Worm (Caenorhabditis elegans) whole organism, young adult: ENCODE results near the gene F11A10.6.

Experiments used
- B0019.2 ChIP-seq: fragments of 200-800 bp; sonication (Bioruptor generic); conservative IDR thresholded peaks from 2 replicates; pipeline ENCODE4 v1.3.6; 2022; ENCODE audit warnings: missing genetic modification reagents, missing genetic modification characterization, missing compliant biosample characterization
- B0336.3 ChIP-seq: fragments of 200-800 bp; sonication (Bioruptor generic); IDR thresholded peaks from 2 replicates; pipeline ENCODE4 v1.3.6; 2022; ENCODE audit warnings: missing genetic modification characterization, missing compliant biosample characterization
- C17E4.6 ChIP-seq: fragments of 200-800 bp; sonication (Bioruptor generic); IDR thresholded peaks from 2 replicates; pipeline ENCODE4 v1.3.6; 2022; ENCODE audit warnings: missing genetic modification reagents, missing genetic modification characterization, missing compliant biosample characterization
- F10E7.11 ChIP-seq: sonication (generic microtip); optimal IDR thresholded peaks from 2 replicates; lab custom pipeline; 2017; ENCODE audit warnings: mild to moderate bottlenecking, missing genetic modification characterization, moderate library complexity, missing compliant biosample characterization
- F22D6.2 ChIP-seq: sonication (generic microtip); optimal IDR thresholded peaks from 2 replicates; lab custom pipeline; 2016; ENCODE audit warnings: mild to moderate bottlenecking, missing genetic modification characterization, missing compliant biosample characterization
- F23B12.7 ChIP-seq: sonication (generic microtip); optimal IDR thresholded peaks from 2 replicates; lab custom pipeline; 2017; ENCODE audit warnings: missing genetic modification characterization, mild to moderate bottlenecking, missing compliant biosample characterization, antibody characterized with exemption, moderate library complexity; ENCODE audit not compliant: insufficient read depth
- F49E8.2 ChIP-seq: sonication (generic microtip); optimal IDR thresholded peaks from 3 replicates; lab custom pipeline; 2017; ENCODE audit warnings: missing genetic modification characterization, mild to moderate bottlenecking, missing compliant biosample characterization, antibody characterized with exemption, moderate library complexity; ENCODE audit not compliant: insufficient read depth
- F55B11.4 ChIP-seq: sonication (generic microtip); optimal IDR thresholded peaks from 2 replicates; lab custom pipeline; 2016; ENCODE audit warnings: missing compliant biosample characterization, missing genetic modification characterization, borderline replicate concordance; ENCODE audit not compliant: insufficient read depth
- F57A8.1 ChIP-seq: fragments of 200-800 bp; sonication (Bioruptor generic); optimal IDR thresholded peaks from 2 replicates; lab custom pipeline; 2018; ENCODE audit warnings: mild to moderate bottlenecking, missing genetic modification characterization, moderate library complexity, missing compliant biosample characterization
- T07F8.4 ChIP-seq: sonication (generic microtip); optimal IDR thresholded peaks from 2 replicates; lab custom pipeline; 2016; ENCODE audit warnings: mild to moderate bottlenecking, missing genetic modification characterization, moderate library complexity, missing compliant biosample characterization
- Y53G8AR.9 ChIP-seq: fragments of 200-800 bp; sonication (Bioruptor generic); conservative IDR thresholded peaks from 2 replicates; pipeline ENCODE4 v1.3.6; 2022; ENCODE audit warnings: missing genetic modification reagents, missing genetic modification characterization, missing compliant biosample characterization
- Y56A3A.18 ChIP-seq: fragments of 200-800 bp; sonication (Bioruptor generic); IDR thresholded peaks from 2 replicates; pipeline ENCODE4 v1.3.6; 2022; ENCODE audit warnings: missing genetic modification reagents, missing genetic modification characterization, missing compliant biosample characterization
- akir-1 ChIP-seq: fragments of 200-800 bp; sonication (Bioruptor generic); optimal IDR thresholded peaks from 2 replicates; lab custom pipeline; 2018; ENCODE audit warnings: mild to moderate bottlenecking, missing genetic modification characterization, moderate library complexity, missing compliant biosample characterization
- ama-1 ChIP-seq, 3 experiments: fragments of 150-350 bp in 1 of 3; sonication (generic microtip) in 2 of 3; optimal IDR thresholded peaks; 2 replicates each; lab custom pipeline; 2014 to 2018; ENCODE audit warnings: missing biosample characterization in 2 of 3, missing genetic modification characterization in 2 of 3, missing genetic modification reagents in 2 of 3
- aptf-2 ChIP-seq: fragments of 200-800 bp; sonication (Bioruptor generic); conservative IDR thresholded peaks from 2 replicates; pipeline ENCODE4 v1.3.6; 2022; ENCODE audit warnings: missing genetic modification reagents, missing genetic modification characterization, missing compliant biosample characterization
- atf-7 ChIP-seq: sonication (generic microtip); optimal IDR thresholded peaks from 2 replicates; lab custom pipeline; 2017; ENCODE audit warnings: mild to moderate bottlenecking, missing genetic modification characterization, missing compliant biosample characterization
- attf-3 ChIP-seq: fragments of 200-800 bp; sonication (Bioruptor generic); conservative IDR thresholded peaks from 2 replicates; pipeline ENCODE4 v1.3.6; 2022; ENCODE audit warnings: missing genetic modification reagents, missing genetic modification characterization, missing compliant biosample characterization
- bed-1 ChIP-seq: fragments of 200-800 bp; sonication (Bioruptor generic); IDR thresholded peaks from 2 replicates; pipeline ENCODE4 v1.3.6; 2022; ENCODE audit warnings: missing genetic modification reagents, missing genetic modification characterization, missing compliant biosample characterization
- chd-7 ChIP-seq: sonication (generic microtip); optimal IDR thresholded peaks from 2 replicates; lab custom pipeline; 2016; ENCODE audit warnings: mild to moderate bottlenecking, missing genetic modification characterization, moderate library complexity, missing compliant biosample characterization
- dox-1 ChIP-seq: fragments of 200-800 bp; sonication (Bioruptor generic); IDR thresholded peaks from 2 replicates; pipeline ENCODE4 v1.3.6; 2022; ENCODE audit warnings: missing genetic modification reagents, missing genetic modification characterization, missing compliant biosample characterization
- dpff-1 ChIP-seq: sonication (generic microtip); optimal IDR thresholded peaks from 2 replicates; lab custom pipeline; 2017; ENCODE audit warnings: mild to moderate bottlenecking, missing genetic modification characterization, missing compliant biosample characterization
- egl-44 ChIP-seq: fragments of 200-800 bp; sonication (Bioruptor generic); IDR thresholded peaks from 2 replicates; pipeline ENCODE4 v1.3.6; 2022; ENCODE audit warnings: missing genetic modification reagents, missing genetic modification characterization, missing compliant biosample characterization
- ekl-4 ChIP-seq: fragments of 200-800 bp; sonication (Bioruptor generic); IDR thresholded peaks from 2 replicates; pipeline ENCODE4 v1.3.6; 2022; ENCODE audit warnings: missing genetic modification reagents, missing genetic modification characterization, missing compliant biosample characterization
- fkh-3 ChIP-seq: sonication (generic microtip); optimal IDR thresholded peaks from 2 replicates; lab custom pipeline; 2016; ENCODE audit warnings: mild to moderate bottlenecking, missing genetic modification characterization, missing compliant biosample characterization
- him-1 ChIP-seq: sonication (generic microtip); optimal IDR thresholded peaks from 2 replicates; lab custom pipeline; 2016; ENCODE audit warnings: missing genotype, missing genetic modification reagents, missing genetic modification characterization, missing compliant biosample characterization
- hlh-12 ChIP-seq: sonication (generic microtip); optimal IDR thresholded peaks from 2 replicates; lab custom pipeline; 2016; ENCODE audit warnings: missing genetic modification characterization, missing compliant biosample characterization
- lin-40 ChIP-seq: sonication (generic microtip); optimal IDR thresholded peaks from 2 replicates; lab custom pipeline; 2016; ENCODE audit warnings: missing genetic modification characterization, mild to moderate bottlenecking, missing compliant biosample characterization, missing genotype, missing genetic modification reagents
- madf-10 ChIP-seq: sonication (generic microtip); optimal IDR thresholded peaks from 2 replicates; lab custom pipeline; 2016; ENCODE audit warnings: mild to moderate bottlenecking, missing genetic modification characterization, missing compliant biosample characterization
- madf-3 ChIP-seq: fragments of 200-800 bp; sonication (Bioruptor generic); IDR thresholded peaks from 2 replicates; pipeline ENCODE4 v1.3.6; 2022; ENCODE audit warnings: missing genetic modification reagents, missing genetic modification characterization, missing compliant biosample characterization
- madf-6 ChIP-seq: fragments of 200-800 bp; sonication (Bioruptor generic); IDR thresholded peaks from 2 replicates; pipeline ENCODE4 v1.3.6; 2022; ENCODE audit warnings: missing genetic modification reagents, missing genetic modification characterization, missing compliant biosample characterization
- madf-8 ChIP-seq: fragments of 200-800 bp; sonication (Bioruptor generic); conservative IDR thresholded peaks from 2 replicates; pipeline ENCODE4 v1.3.6; 2022; ENCODE audit warnings: missing genetic modification reagents, missing genetic modification characterization, missing compliant biosample characterization
- mel-28 ChIP-seq: sonication (generic microtip); optimal IDR thresholded peaks from 2 replicates; lab custom pipeline; 2016; ENCODE audit warnings: borderline replicate concordance, mild to moderate bottlenecking, missing genetic modification characterization, missing compliant biosample characterization
- pha-4 ChIP-seq: fragments of 150-350 bp; sonication (generic microtip); optimal IDR thresholded peaks from 2 replicates; lab custom pipeline; 2014; ENCODE audit warnings: missing biosample characterization, missing genetic modification reagents, missing genetic modification characterization
- rcor-1 ChIP-seq: fragments of 200-800 bp; sonication (Bioruptor generic); IDR thresholded peaks from 2 replicates; pipeline ENCODE4 v1.3.6; 2022; ENCODE audit warnings: missing genetic modification reagents, missing genetic modification characterization, missing compliant biosample characterization
- rec-8 ChIP-seq, 2 experiments: sonication (generic microtip); optimal IDR thresholded peaks; 2 replicates each; lab custom pipeline; 2016; ENCODE audit warnings: mild to moderate bottlenecking in 2 of 2, missing genetic modification characterization in 2 of 2, missing genetic modification reagents in 2 of 2, missing genotype in 2 of 2, missing biosample characterization in 1 of 2, missing compliant biosample characterization in 1 of 2, moderate library complexity in 1 of 2
- repo-1 ChIP-seq: sonication (generic microtip); optimal IDR thresholded peaks from 2 replicates; lab custom pipeline; 2017; ENCODE audit warnings: mild to moderate bottlenecking, missing genetic modification characterization, missing compliant biosample characterization
- sea-2 ChIP-seq: fragments of 200-800 bp; sonication (Bioruptor generic); IDR thresholded peaks from 2 replicates; pipeline ENCODE4 v1.3.6; 2022; ENCODE audit warnings: missing genetic modification characterization, missing compliant biosample characterization
- snpc-1.1 ChIP-seq: sonication (generic microtip); optimal IDR thresholded peaks from 2 replicates; lab custom pipeline; 2017; ENCODE audit warnings: missing genetic modification characterization, mild to moderate bottlenecking, missing compliant biosample characterization, antibody characterized with exemption, moderate library complexity, missing genotype, missing genetic modification reagents; ENCODE audit not compliant: insufficient read depth
- ztf-28 ChIP-seq: fragments of 200-800 bp; sonication (Bioruptor generic); IDR thresholded peaks from 2 replicates; pipeline ENCODE4 v1.3.6; 2022; ENCODE audit warnings: missing genetic modification reagents, missing genetic modification characterization, missing compliant biosample characterization

Gene F11A10.6

ce11 chrIV:12086498-12086897 lies 3.0 kb downstream of the F11A10.6 start (continued):
- TF ChIP-seq ztf-28 (GFP tag; lab: Robert Waterston, UW) = peak; percentile 94
- TF ChIP-seq madf-8 (GFP tag; lab: Robert Waterston, UW) = 0 out of 2 replicates have a peak, but pooled peaks have one; percentile 29
- TF ChIP-seq T07F8.4 = peak; percentile 85
- TF ChIP-seq bed-1 = no peak
- peak; percentile 76 for TF ChIP-seq B0336.3
- peak; percentile 67 to 92 for TF ChIP-seq rec-8 (tag; optimal IDR thresholded peaks at IDR 0.05; lab: Kevin White, UChicago)
- peak; percentile 68; the same call in 1 of the 2 replicates for TF ChIP-seq Y53G8AR.9
- peak; percentile 91 for TF ChIP-seq chd-7 (tag; lab: Kevin White, UChicago)
- TF ChIP-seq fkh-3 = peak; percentile 55
- peak; percentile 75 for TF ChIP-seq lin-40 (tag; lab: Kevin White, UChicago)
- TF ChIP-seq madf-10 (tag; lab: Kevin White, UChicago) = peak; percentile 80
- peak; percentile 32 for TF ChIP-seq hlh-12
- TF ChIP-seq ekl-4 (GFP tag; lab: Robert Waterston, UW) = peak; percentile 86
- TF ChIP-seq sea-2 = no peak
- peak; percentile 48 for TF ChIP-seq F10E7.11
- TF ChIP-seq dpff-1 (tag; lab: Kevin White, UChicago) = peak; percentile 26
- TF ChIP-seq rcor-1 = peak; percentile 86
- no peak for TF ChIP-seq repo-1 (tag; lab: Kevin White, UChicago)
- TF ChIP-seq snpc-1.1 = no peak
- TF ChIP-seq C17E4.6 (GFP tag; lab: Robert Waterston, UW) = peak; percentile 75; the same call in 1 of the 2 replicates
- TF ChIP-seq madf-6 (GFP tag; lab: Robert Waterston, UW) = peak; percentile 74
- no peak for TF ChIP-seq mel-28 (tag; lab: Kevin White, UChicago)
- no peak for TF ChIP-seq pha-4 (tag; lab: Kevin White, UChicago)
- TF ChIP-seq F57A8.1 = peak; percentile 45
- peak; percentile 93 for TF ChIP-seq him-1 (tag; lab: Kevin White, UChicago)
- TF ChIP-seq atf-7 (tag; lab: Kevin White, UChicago) = peak; percentile 38
- TF ChIP-seq dox-1 (GFP tag; lab: Robert Waterston, UW) = peak; percentile 91
- TF ChIP-seq F55B11.4 (tag; lab: Kevin White, UChicago) = no peak
- peak; percentile 29 for TF ChIP-seq F22D6.2 (tag; lab: Kevin White, UChicago)
- 0 out of 2 replicates have a peak, but pooled peaks have one; percentile 56 for TF ChIP-seq B0019.2

ce11 chrIV:12085120-12085519 lies 4.3 kb downstream of the F11A10.6 start, which contains the start of gene rbm-34:
TSS of gene rbm-34 (plus strand) at chrIV:12085420.
- TF ChIP-seq egl-44 (GFP tag; lab: Robert Waterston, UW) (no peak), F55B11.4 (tag; lab: Kevin White, UChicago) (no peak), F23B12.7 (tag; lab: Kevin White, UChicago) (no peak), F49E8.2 (tag; lab: Kevin White, UChicago) (no peak), attf-3 (GFP tag; lab: Robert Waterston, UW) (no peak), madf-3 (GFP tag; lab: Robert Waterston, UW) (no peak), repo-1 (tag; lab: Kevin White, UChicago) (no peak), Y56A3A.18 (GFP tag; lab: Robert Waterston, UW) (no peak), ama-1 (optimal IDR thresholded peaks at IDR 0.05; lab: Kevin White, UChicago) (no peak), ama-1 (GFP tag; optimal IDR thresholded peaks at IDR 0.05; lab: Kevin White, UChicago) (no peak), aptf-2 (GFP tag; lab: Robert Waterston, UW) (no peak), akir-1 (GFP tag; lab: Kevin White, UChicago) (no peak)
- TF ChIP-seq, all 124 proteins: peak for 0
